Worm (Caenorhabditis elegans) whole organism, L4 larva: ENCODE measurements around the gene R11G1.1.

ENCODE experiments used
- D1046.2 ChIP-seq: fragments of 200-800 bp; sonication (Bioruptor generic); IDR thresholded peaks from 2 replicates; pipeline ENCODE4 v1.3.6; 2022; ENCODE audit warnings: missing genetic modification characterization, missing compliant biosample characterization
- F10B5.3 ChIP-seq: sonication (generic microtip); optimal IDR thresholded peaks from 2 replicates; lab custom pipeline; 2016; ENCODE audit warnings: mild to moderate bottlenecking, missing genetic modification characterization, missing compliant biosample characterization
- F49E8.2 ChIP-seq: sonication (generic microtip); optimal IDR thresholded peaks from 2 replicates; lab custom pipeline; 2016; ENCODE audit warnings: missing compliant biosample characterization, mild to moderate bottlenecking, missing genetic modification characterization, borderline replicate concordance
- T26A8.4 ChIP-seq: fragments of 200-800 bp; sonication (Bioruptor generic); IDR thresholded peaks from 2 replicates; pipeline ENCODE4 v1.3.6; 2022; ENCODE audit warnings: missing genetic modification characterization, missing compliant biosample characterization
- Y48G9A.11 ChIP-seq: fragments of 200-800 bp; sonication (Bioruptor generic); IDR thresholded peaks from 2 replicates; pipeline ENCODE4 v1.3.6; 2022; ENCODE audit warnings: missing genetic modification reagents, missing genetic modification characterization, missing compliant biosample characterization
- Y5F2A.4 ChIP-seq: fragments of 200-800 bp; sonication (Bioruptor generic); optimal IDR thresholded peaks from 2 replicates; lab custom pipeline; 2018; ENCODE audit warnings: mild to moderate bottlenecking, missing genetic modification characterization, missing compliant biosample characterization
- aha-1 ChIP-seq: fragments of 150-350 bp; peaks from one replicate; lab custom pipeline; 2014; ENCODE audit warnings: missing biosample characterization, missing genetic modification characterization
- aly-2 ChIP-seq: sonication (generic microtip); optimal IDR thresholded peaks from 2 replicates; lab custom pipeline; 2018; ENCODE audit warnings: missing biosample characterization, missing genetic modification characterization
- arid-1 ChIP-seq: fragments of 200-800 bp; sonication (Bioruptor generic); conservative IDR thresholded peaks from 2 replicates; pipeline ENCODE4 v1.3.6; 2022; ENCODE audit warnings: missing genetic modification reagents, missing genetic modification characterization, missing compliant biosample characterization
- ceh-32 ChIP-seq: sonication (generic microtip); optimal IDR thresholded peaks from 2 replicates; lab custom pipeline; 2016; ENCODE audit warnings: mild to moderate bottlenecking, missing genetic modification characterization, missing compliant biosample characterization; ENCODE audit not compliant: poor library complexity
- cey-2 ChIP-seq: sonication (generic microtip); optimal IDR thresholded peaks from 3 replicates; lab custom pipeline; 2017; ENCODE audit warnings: missing genetic modification characterization, mild to moderate bottlenecking, missing compliant biosample characterization, antibody characterized with exemption, borderline replicate concordance; ENCODE audit not compliant: insufficient read depth
- ctbp-1 ChIP-seq: fragments of 200-800 bp; sonication (Bioruptor generic); IDR thresholded peaks from 2 replicates; pipeline ENCODE4 v1.3.6; 2022; ENCODE audit warnings: missing genetic modification reagents, missing genetic modification characterization, missing compliant biosample characterization
- daf-16 ChIP-seq, 3 experiments: sonication (generic microtip); optimal IDR thresholded peaks; 2 replicates each; lab custom pipeline; 2016 to 2017; ENCODE audit warnings: missing genetic modification characterization in 3 of 3, missing genetic modification reagents in 3 of 3, mild to moderate bottlenecking in 2 of 3, missing compliant biosample characterization in 2 of 3, missing biosample characterization in 1 of 3, moderate library complexity in 1 of 3
- daf-8 ChIP-seq: fragments of 200-800 bp; sonication (Bioruptor generic); IDR thresholded peaks from 2 replicates; pipeline ENCODE4 v1.3.6; 2022; ENCODE audit warnings: missing genetic modification characterization, missing compliant biosample characterization
- dmd-9 ChIP-seq: fragments of 200-800 bp; sonication (Bioruptor generic); IDR thresholded peaks from 2 replicates; pipeline ENCODE4 v1.3.6; 2022; ENCODE audit warnings: missing genetic modification reagents, missing genetic modification characterization, missing compliant biosample characterization
- duxl-1 ChIP-seq: sonication (generic microtip); optimal IDR thresholded peaks from 2 replicates; lab custom pipeline; 2016; ENCODE audit warnings: mild to moderate bottlenecking, missing genetic modification characterization, moderate library complexity, missing compliant biosample characterization; ENCODE audit not compliant: poor library complexity
- egl-27 ChIP-seq: sonication (generic microtip); optimal IDR thresholded peaks from 3 replicates; lab custom pipeline; 2017; ENCODE audit warnings: missing biosample characterization, missing genetic modification reagents, missing genetic modification characterization
- egl-43 ChIP-seq: fragments of 200-800 bp; sonication (Bioruptor generic); IDR thresholded peaks from 2 replicates; pipeline ENCODE4 v1.3.6; 2022; ENCODE audit warnings: missing genetic modification reagents, missing genetic modification characterization, missing compliant biosample characterization
- fkh-10 ChIP-seq: fragments of 150-350 bp; optimal IDR thresholded peaks from 2 replicates; lab custom pipeline; 2014; ENCODE audit warnings: missing biosample characterization, missing genetic modification reagents, missing genetic modification characterization
- fos-1 ChIP-seq: fragments of 150-350 bp; optimal IDR thresholded peaks from 2 replicates; lab custom pipeline; 2014; ENCODE audit warnings: missing biosample characterization, missing genetic modification characterization
- gei-8 ChIP-seq: fragments of 200-800 bp; sonication (Bioruptor generic); optimal IDR thresholded peaks from 2 replicates; lab custom pipeline; 2018; ENCODE audit warnings: mild to moderate bottlenecking, missing genetic modification characterization, missing compliant biosample characterization
- hif-1 ChIP-seq, 2 experiments: sonication (generic microtip); optimal IDR thresholded peaks; 2 replicates each; lab custom pipeline; 2016 to 2017; ENCODE audit warnings: missing compliant biosample characterization in 2 of 2, missing genetic modification characterization in 2 of 2, missing genetic modification reagents in 2 of 2, missing genotype in 2 of 2, mild to moderate bottlenecking in 1 of 2
- jun-1 ChIP-seq: fragments of 150-350 bp; optimal IDR thresholded peaks from 2 replicates; lab custom pipeline; 2014; ENCODE audit warnings: missing biosample characterization, missing genetic modification reagents, missing genetic modification characterization
- lim-7 ChIP-seq: fragments of 200-800 bp; sonication (Bioruptor generic); IDR thresholded peaks from 2 replicates; pipeline ENCODE4 v1.3.6; 2022; ENCODE audit warnings: missing genetic modification characterization, missing compliant biosample characterization
- lin-13 ChIP-seq: fragments of 150-350 bp; optimal IDR thresholded peaks from 2 replicates; lab custom pipeline; 2014; ENCODE audit warnings: missing biosample characterization, missing genetic modification reagents, missing genetic modification characterization
- lin-15B ChIP-seq: fragments of 150-350 bp; sonication (generic microtip); optimal IDR thresholded peaks from 3 replicates; lab custom pipeline; 2014; ENCODE audit warnings: missing biosample characterization, missing genetic modification characterization
- lin-29 ChIP-seq: fragments of 200-800 bp; sonication (Bioruptor generic); IDR thresholded peaks from 2 replicates; pipeline ENCODE4 v1.3.6; 2022; ENCODE audit warnings: missing genetic modification reagents, missing genetic modification characterization, missing compliant biosample characterization
- lin-38 ChIP-seq: fragments of 200-800 bp; sonication (Bioruptor generic); IDR thresholded peaks from 2 replicates; pipeline ENCODE4 v1.3.6; 2022; ENCODE audit warnings: missing genetic modification reagents, missing genetic modification characterization, missing compliant biosample characterization
- lir-3 ChIP-seq: sonication (generic microtip); optimal IDR thresholded peaks from 2 replicates; lab custom pipeline; 2016; ENCODE audit warnings: mild to moderate bottlenecking, missing genetic modification characterization, missing compliant biosample characterization
- lsy-2 ChIP-seq, 2 experiments: fragments of 150-350 bp in 1 of 2; sonication (generic microtip) in 1 of 2; optimal IDR thresholded peaks; 2 replicates each; lab custom pipeline; 2014 to 2017; ENCODE audit warnings: missing biosample characterization in 2 of 2, missing genetic modification characterization in 2 of 2
- madf-5 ChIP-seq, 2 experiments: fragments of 200-800 bp; sonication (Bioruptor generic); IDR thresholded peaks; 2 replicates each; pipeline ENCODE4 v1.3.6; 2022; ENCODE audit warnings: missing compliant biosample characterization in 2 of 2, missing genetic modification characterization in 2 of 2
- mxl-2 ChIP-seq: fragments of 200-800 bp; sonication (Bioruptor generic); conservative IDR thresholded peaks from 2 replicates; pipeline ENCODE4 v1.3.6; 2022; ENCODE audit warnings: missing genetic modification reagents, missing genetic modification characterization, missing compliant biosample characterization
- nhr-10 ChIP-seq: fragments of 150-350 bp; optimal IDR thresholded peaks from 2 replicates; lab custom pipeline; 2014; ENCODE audit warnings: missing biosample characterization, missing genetic modification characterization
- nhr-111 ChIP-seq: fragments of 200-800 bp; sonication (Bioruptor generic); optimal IDR thresholded peaks from 2 replicates; lab custom pipeline; 2018; ENCODE audit warnings: mild to moderate bottlenecking, missing genetic modification characterization, missing compliant biosample characterization
- nhr-25 ChIP-seq: sonication (generic microtip); optimal IDR thresholded peaks from 2 replicates; lab custom pipeline; 2017; ENCODE audit warnings: missing genetic modification characterization, mild to moderate bottlenecking, missing compliant biosample characterization, antibody characterized with exemption, moderate library complexity, borderline replicate concordance; ENCODE audit not compliant: insufficient read depth
- nhr-28 ChIP-seq: fragments of 150-350 bp; optimal IDR thresholded peaks from 2 replicates; lab custom pipeline; 2014; ENCODE audit warnings: missing biosample characterization, missing genetic modification characterization
- nhr-42 ChIP-seq: fragments of 200-800 bp; sonication (Bioruptor generic); IDR thresholded peaks from 2 replicates; pipeline ENCODE4 v1.3.6; 2022; ENCODE audit warnings: missing genetic modification characterization, missing compliant biosample characterization
- nhr-76 ChIP-seq: fragments of 150-350 bp; optimal IDR thresholded peaks from 2 replicates; lab custom pipeline; 2014; ENCODE audit warnings: missing biosample characterization, missing genetic modification characterization
- nhr-77 ChIP-seq: fragments of 150-350 bp; optimal IDR thresholded peaks from 2 replicates; lab custom pipeline; 2014; ENCODE audit warnings: missing biosample characterization, missing genetic modification characterization
- rbr-2 ChIP-seq: sonication (generic microtip); optimal IDR thresholded peaks from 2 replicates; lab custom pipeline; 2016; ENCODE audit warnings: missing genotype, missing genetic modification characterization, missing compliant biosample characterization
- saeg-2 ChIP-seq: fragments of 200-800 bp; sonication (Bioruptor generic); IDR thresholded peaks from 2 replicates; pipeline ENCODE4 v1.3.6; 2022; ENCODE audit warnings: missing genetic modification reagents, missing genetic modification characterization, missing compliant biosample characterization
- sdz-12 ChIP-seq: fragments of 200-800 bp; sonication (Bioruptor generic); optimal IDR thresholded peaks from 2 replicates; lab custom pipeline; 2018; ENCODE audit warnings: mild to moderate bottlenecking, missing genetic modification characterization, missing compliant biosample characterization
- skn-1 ChIP-seq: fragments of 150-350 bp; optimal IDR thresholded peaks from 2 replicates; lab custom pipeline; 2014; ENCODE audit warnings: missing biosample characterization, missing genetic modification characterization
- snpc-4 ChIP-seq: fragments of 150-350 bp; optimal IDR thresholded peaks from 2 replicates; lab custom pipeline; 2014; ENCODE audit warnings: missing biosample characterization, missing genetic modification characterization
- spr-1 ChIP-seq: sonication (generic microtip); optimal IDR thresholded peaks from 2 replicates; lab custom pipeline; 2016; ENCODE audit warnings: mild to moderate bottlenecking, missing genetic modification characterization, missing compliant biosample characterization
- spr-3 ChIP-seq: fragments of 200-800 bp; sonication (Bioruptor generic); optimal IDR thresholded peaks from 2 replicates; lab custom pipeline; 2018; ENCODE audit warnings: mild to moderate bottlenecking, missing genetic modification characterization, missing compliant biosample characterization
- unc-130 ChIP-seq: sonication (generic microtip); optimal IDR thresholded peaks from 2 replicates; lab custom pipeline; 2016; ENCODE audit warnings: missing genetic modification reagents, missing genetic modification characterization, missing compliant biosample characterization
- vab-7 ChIP-seq: fragments of 200-800 bp; sonication (Bioruptor generic); IDR thresholded peaks from 2 replicates; pipeline ENCODE4 v1.3.6; 2022; ENCODE audit warnings: missing genetic modification reagents, missing genetic modification characterization, missing compliant biosample characterization
- zip-2 ChIP-seq: fragments of 150-350 bp; optimal IDR thresholded peaks from 2 replicates; lab custom pipeline; 2014; ENCODE audit warnings: missing biosample characterization, missing genetic modification characterization
- ztf-7 ChIP-seq: fragments of 150-350 bp; optimal IDR thresholded peaks from 2 replicates; lab custom pipeline; 2014; ENCODE audit warnings: missing biosample characterization, missing genetic modification characterization

Gene R11G1.1

DNA sequence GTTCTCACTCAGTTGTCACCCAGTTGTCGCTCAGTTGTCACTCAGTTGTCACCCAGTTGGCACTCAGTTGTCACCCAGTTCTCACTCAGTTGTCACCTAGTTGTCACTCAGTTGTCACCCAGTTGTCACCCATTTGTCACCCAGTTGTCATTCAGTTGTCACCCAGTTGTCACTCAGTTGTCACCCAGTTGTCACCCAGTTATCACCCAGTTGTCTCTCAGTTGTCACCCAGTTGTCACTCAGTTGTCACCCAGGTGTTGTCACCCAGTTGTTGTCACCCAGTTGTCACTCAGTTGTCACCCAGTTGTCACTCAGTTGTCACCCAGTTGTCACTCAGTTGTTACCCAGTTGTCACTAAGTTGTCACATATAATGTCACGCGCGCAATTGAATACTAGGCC, 27.7 kb upstream of the R11G1.1 start (continued):
- TF ChIP-seq ctbp-1 (GFP tag; lab: Robert Waterston, UW): no peak
- no peak for TF ChIP-seq lin-29 (GFP tag; lab: Robert Waterston, UW)
- TF ChIP-seq F49E8.2 (tag; lab: Kevin White, UChicago): no peak
- peak; percentile 79; the same call in 1 of the 2 replicates for TF ChIP-seq D1046.2 (GFP tag; lab: Robert Waterston, UW)
- TF ChIP-seq spr-1 (tag; lab: Kevin White, UChicago): no peak
- no peak for TF ChIP-seq lir-3 (tag; lab: Kevin White, UChicago)
- no peak for TF ChIP-seq F10B5.3 (tag; lab: Kevin White, UChicago)
- no peak for TF ChIP-seq ztf-7
- no peak for TF ChIP-seq hif-1 (tag; optimal IDR thresholded peaks at IDR 0.05; lab: Kevin White, UChicago)
- 0 out of 2 replicates have a peak, but pooled peaks have one; percentile 37 for TF ChIP-seq saeg-2 (GFP tag; lab: Robert Waterston, UW)
- no peak for TF ChIP-seq fos-1 (tag; lab: Kevin White, UChicago)
- no peak for TF ChIP-seq egl-43
- no peak for TF ChIP-seq lin-13 (GFP tag; lab: Kevin White, UChicago)
- TF ChIP-seq jun-1: no peak
- TF ChIP-seq aly-2: no peak
- no peak for TF ChIP-seq daf-16 (GFP tag; optimal IDR thresholded peaks at IDR 0.05; lab: Kevin White, UChicago)
- TF ChIP-seq daf-16 (tag; optimal IDR thresholded peaks at IDR 0.05; lab: Kevin White, UChicago): no peak
- TF ChIP-seq rbr-2 (tag; lab: Kevin White, UChicago): no peak
- TF ChIP-seq gei-8 (GFP tag; lab: Kevin White, UChicago): no peak
- TF ChIP-seq sdz-12 (GFP tag; lab: Kevin White, UChicago): no peak
- TF ChIP-seq daf-8 (GFP tag; lab: Robert Waterston, UW): no peak
- 0 out of 2 replicates have a peak, but pooled peaks have one; percentile 3 for TF ChIP-seq arid-1 (GFP tag; lab: Robert Waterston, UW)
- TF ChIP-seq nhr-28 (tag; lab: Kevin White, UChicago): no peak
- no peak for TF ChIP-seq nhr-76
- no peak for TF ChIP-seq mxl-2 (GFP tag; lab: Robert Waterston, UW)
- TF ChIP-seq madf-5 (GFP tag; IDR thresholded peaks at IDR 0.05; lab: Robert Waterston, UW): peak in 1 of 2 experiments; percentile 56; a peak in 1 of 4 replicates
- TF ChIP-seq egl-27 (tag; lab: Kevin White, UChicago): no peak
- TF ChIP-seq ceh-32 (tag; lab: Kevin White, UChicago): no peak
- no peak for TF ChIP-seq nhr-77 (tag; lab: Kevin White, UChicago)
- no peak for TF ChIP-seq cey-2
- peak; percentile 56 for TF ChIP-seq Y48G9A.11
- no peak for TF ChIP-seq skn-1 (tag; lab: Kevin White, UChicago)
- TF ChIP-seq snpc-4: no peak
- TF ChIP-seq vab-7 (GFP tag; lab: Robert Waterston, UW): peak; percentile 49
- no peak for TF ChIP-seq dmd-9 (GFP tag; lab: Robert Waterston, UW)
- TF ChIP-seq nhr-10 (tag; lab: Kevin White, UChicago): no peak
- no peak for TF ChIP-seq nhr-42 (GFP tag; lab: Robert Waterston, UW)
- no peak for TF ChIP-seq zip-2 (tag; lab: Kevin White, UChicago)
- no peak for TF ChIP-seq fkh-10 (GFP tag; lab: Kevin White, UChicago)
- TF ChIP-seq nhr-111 (GFP tag; lab: Kevin White, UChicago): no peak
- no peak for TF ChIP-seq duxl-1 (tag; lab: Kevin White, UChicago)
- no peak for TF ChIP-seq T26A8.4 (GFP tag; lab: Robert Waterston, UW)
- no peak for TF ChIP-seq Y5F2A.4 (GFP tag; lab: Kevin White, UChicago)
- TF ChIP-seq lin-15B: no peak
- no peak for TF ChIP-seq nhr-25 (tag; lab: Kevin White, UChicago)
- peak; percentile 66 for TF ChIP-seq lim-7 (GFP tag; lab: Robert Waterston, UW)
- no peak for TF ChIP-seq lin-38 (GFP tag; lab: Robert Waterston, UW)
- no peak for TF ChIP-seq spr-3
- TF ChIP-seq lsy-2 (tag; optimal IDR thresholded peaks at IDR 0.05; lab: Kevin White, UChicago): no peak
- no peak for TF ChIP-seq aha-1 (tag; lab: Kevin White, UChicago)
- TF ChIP-seq unc-130 (GFP tag; lab: Kevin White, UChicago): no peak
- TF ChIP-seq, all 104 proteins: peak for 15
